Fruit fly (Drosophila melanogaster) whole organism, embryonic: Measurements from ENCODE around the gene alphaSnap.

Source experiments
- Bgb ChIP-seq: fragments of 200-800 bp; sonication (Bioruptor generic); IDR thresholded peaks from 2 replicates; pipeline ENCODE4 v1.3.6; 2022; ENCODE audit warnings: missing biosample characterization, missing genetic modification characterization; ENCODE audit not compliant: partially characterized antibody
- Blimp-1 ChIP-seq: fragments of 200-800 bp; sonication (Bioruptor generic); optimal IDR thresholded peaks from 3 replicates; lab custom pipeline; 2018; ENCODE audit warnings: missing biosample characterization, missing genetic modification characterization, mild to moderate bottlenecking, moderate library complexity, missing genetic modification reagents
- CG10543 ChIP-seq: fragments of 200-800 bp; sonication (Bioruptor generic); optimal IDR thresholded peaks from 3 replicates; lab custom pipeline; 2017; ENCODE audit warnings: missing biosample characterization, mild to moderate bottlenecking, missing genetic modification characterization, moderate library complexity
- CG12236 ChIP-seq: fragments of 200-800 bp; sonication (Bioruptor generic); optimal IDR thresholded peaks from 2 replicates; lab custom pipeline; 2016; ENCODE audit warnings: missing biosample characterization, missing genetic modification characterization
- CG12391 ChIP-seq: fragments of 200-800 bp; sonication (Bioruptor generic); optimal IDR thresholded peaks from 3 replicates; lab custom pipeline; 2018; ENCODE audit warnings: missing biosample characterization, mild to moderate bottlenecking, missing genetic modification characterization, moderate library complexity
- CG15073 ChIP-seq: fragments of 200-800 bp; sonication (Bioruptor generic); optimal IDR thresholded peaks from 2 replicates; lab custom pipeline; 2016; ENCODE audit warnings: missing biosample characterization, missing genetic modification characterization
- CG15269 ChIP-seq: fragments of 200-800 bp; sonication (Bioruptor generic); optimal IDR thresholded peaks from 2 replicates; lab custom pipeline; 2018; ENCODE audit warnings: missing biosample characterization, mild to moderate bottlenecking, missing genetic modification characterization, moderate library complexity
- CG15514 ChIP-seq: fragments of 200-800 bp; sonication (Bioruptor generic); optimal IDR thresholded peaks from 3 replicates; lab custom pipeline; 2017; ENCODE audit warnings: missing biosample characterization, missing genetic modification characterization, mild to moderate bottlenecking, moderate library complexity, missing genetic modification reagents
- CG15696 ChIP-seq: fragments of 200-800 bp; sonication (Bioruptor generic); optimal IDR thresholded peaks from 2 replicates; lab custom pipeline; 2019; ENCODE audit warnings: missing biosample characterization, mild to moderate bottlenecking, missing genetic modification characterization, moderate library complexity
- CG17385 ChIP-seq: fragments of 200-800 bp; sonication (Bioruptor generic); optimal IDR thresholded peaks from 3 replicates; lab custom pipeline; 2018; ENCODE audit warnings: missing biosample characterization, mild to moderate bottlenecking, missing genetic modification characterization
- CG17612 ChIP-seq: fragments of 200-800 bp; sonication (Bioruptor generic); IDR thresholded peaks from 2 replicates; pipeline ENCODE4 v1.3.6; 2022; ENCODE audit warnings: missing biosample characterization, missing genetic modification characterization
- CG1792 ChIP-seq: fragments of 200-800 bp; sonication (Bioruptor generic); optimal IDR thresholded peaks from 2 replicates; lab custom pipeline; 2016; ENCODE audit warnings: missing biosample characterization, missing genetic modification characterization
- CG18619 ChIP-seq: fragments of 200-800 bp; sonication (Bioruptor generic); optimal IDR thresholded peaks from 3 replicates; lab custom pipeline; 2017; ENCODE audit warnings: missing biosample characterization, mild to moderate bottlenecking, missing genetic modification characterization
- CG31365 ChIP-seq: fragments of 200-800 bp; sonication (Bioruptor generic); optimal IDR thresholded peaks from 2 replicates; lab custom pipeline; 2018; ENCODE audit warnings: missing biosample characterization, mild to moderate bottlenecking, missing genetic modification characterization
- CG5180 ChIP-seq: fragments of 200-800 bp; sonication (Bioruptor generic); optimal IDR thresholded peaks from 3 replicates; lab custom pipeline; 2017; ENCODE audit warnings: missing biosample characterization, missing genetic modification characterization, mild to moderate bottlenecking, moderate library complexity, missing genetic modification reagents
- CG5245 ChIP-seq: fragments of 200-800 bp; sonication (Bioruptor generic); optimal IDR thresholded peaks from 3 replicates; lab custom pipeline; 2016; ENCODE audit warnings: missing biosample characterization, missing genetic modification characterization
- CG6765 ChIP-seq: fragments of 200-800 bp; sonication (Bioruptor generic); optimal IDR thresholded peaks from 3 replicates; lab custom pipeline; 2017; ENCODE audit warnings: missing biosample characterization, mild to moderate bottlenecking, missing genetic modification characterization
- CG7928 ChIP-seq: fragments of 200-800 bp; sonication (Bioruptor generic); optimal IDR thresholded peaks from 2 replicates; lab custom pipeline; 2017; ENCODE audit warnings: missing biosample characterization, mild to moderate bottlenecking, missing genetic modification characterization
- CG9797 ChIP-seq: fragments of 200-800 bp; sonication (Bioruptor generic); optimal IDR thresholded peaks from 3 replicates; lab custom pipeline; 2018; ENCODE audit warnings: missing biosample characterization, mild to moderate bottlenecking, missing genetic modification characterization
- Camta ChIP-seq: fragments of 200-800 bp; sonication (Bioruptor generic); optimal IDR thresholded peaks from 2 replicates; lab custom pipeline; 2016; ENCODE audit warnings: missing biosample characterization, missing genetic modification characterization
- HHEX ChIP-seq: fragments of 200-800 bp; sonication (Bioruptor generic); optimal IDR thresholded peaks from 3 replicates; lab custom pipeline; 2017; ENCODE audit warnings: missing biosample characterization, mild to moderate bottlenecking, missing genetic modification characterization, missing genetic modification reagents
- HLH54F ChIP-seq: fragments of 200-800 bp; sonication (Bioruptor generic); optimal IDR thresholded peaks from 3 replicates; lab custom pipeline; 2016; ENCODE audit warnings: missing biosample characterization, missing genetic modification characterization
- Hand ChIP-seq: fragments of 200-800 bp; sonication (Bioruptor generic); optimal IDR thresholded peaks from 2 replicates; lab custom pipeline; 2017; ENCODE audit warnings: mild to moderate bottlenecking, missing biosample characterization, missing genetic modification reagents, missing genetic modification characterization
- Kr ChIP-seq: fragments of 200-800 bp; sonication (Bioruptor generic); optimal IDR thresholded peaks from 2 replicates; lab custom pipeline; 2017; ENCODE audit warnings: missing biosample characterization, mild to moderate bottlenecking, missing genetic modification characterization
- Med ChIP-seq: fragments of 200-800 bp; sonication (Bioruptor generic); peaks from one replicate; lab custom pipeline; 2016; ENCODE audit warnings: missing biosample characterization, missing genetic modification characterization, mild to moderate bottlenecking, inconsistent platforms, moderate library complexity
- PHDP ChIP-seq: fragments of 200-800 bp; sonication (Bioruptor generic); optimal IDR thresholded peaks from 3 replicates; lab custom pipeline; 2018; ENCODE audit warnings: missing biosample characterization, mild to moderate bottlenecking, missing genetic modification characterization, moderate library complexity
- Poxn ChIP-seq: fragments of 200-800 bp; sonication (Bioruptor generic); IDR thresholded peaks from 2 replicates; pipeline ENCODE4 v1.3.6; 2022; ENCODE audit warnings: missing biosample characterization, missing genetic modification characterization
- Ravus ChIP-seq: fragments of 200-800 bp; sonication (Bioruptor generic); IDR thresholded peaks from 2 replicates; pipeline ENCODE4 v1.3.6; 2022; ENCODE audit warnings: missing biosample characterization, missing genetic modification characterization
- Ssrp ChIP-seq: fragments of 200-800 bp; sonication (Bioruptor generic); optimal IDR thresholded peaks from 2 replicates; lab custom pipeline; 2018; ENCODE audit warnings: missing biosample characterization, mild to moderate bottlenecking, missing genetic modification characterization, moderate library complexity
- Stat92E ChIP-seq, 3 experiments: fragments of >200 bp in 2 of 3; fragments of 200-800 bp in 1 of 3; sonication (Bioruptor generic) in 1 of 3; optimal IDR thresholded peaks; 2 replicates each; lab custom pipeline; 2017 to 2019; ENCODE audit warnings: missing biosample characterization in 3 of 3, missing genetic modification characterization in 3 of 3, mild to moderate bottlenecking in 1 of 3, moderate library complexity in 1 of 3
- Xrp1 ChIP-seq: fragments of 200-800 bp; sonication (Bioruptor generic); IDR thresholded peaks from 2 replicates; pipeline ENCODE4 v1.3.6; 2022; ENCODE audit warnings: missing biosample characterization, missing genetic modification characterization
- abd-A ChIP-seq: fragments of 200-800 bp; sonication (Bioruptor generic); optimal IDR thresholded peaks from 3 replicates; lab custom pipeline; 2019; ENCODE audit warnings: missing biosample characterization, mild to moderate bottlenecking, missing genetic modification characterization, moderate library complexity
- amos ChIP-seq: fragments of 200-800 bp; sonication (Bioruptor generic); IDR thresholded peaks from 2 replicates; pipeline ENCODE4 v1.3.6; 2022; ENCODE audit warnings: missing biosample characterization, missing genetic modification characterization; ENCODE audit not compliant: partially characterized antibody
- ase ChIP-seq: fragments of 200-800 bp; sonication (Bioruptor generic); IDR thresholded peaks from 3 replicates; pipeline ENCODE4 v1.3.6; 2022; ENCODE audit warnings: missing biosample characterization, missing genetic modification characterization
- cas ChIP-seq: fragments of 200-800 bp; sonication (Bioruptor generic); IDR thresholded peaks from 2 replicates; pipeline ENCODE4 v1.3.6; 2022; ENCODE audit warnings: missing biosample characterization, missing genetic modification characterization
- cg ChIP-seq: fragments of 200-800 bp; sonication (Bioruptor generic); optimal IDR thresholded peaks from 3 replicates; lab custom pipeline; 2019; ENCODE audit warnings: missing biosample characterization, mild to moderate bottlenecking, missing genetic modification characterization, moderate library complexity
- lilli ChIP-seq: fragments of 200-800 bp; sonication (Bioruptor generic); optimal IDR thresholded peaks from 3 replicates; lab custom pipeline; 2016; ENCODE audit warnings: missing biosample characterization, missing genetic modification characterization
- luna ChIP-seq: fragments of 200-800 bp; sonication (Bioruptor generic); optimal IDR thresholded peaks from 2 replicates; lab custom pipeline; 2016; ENCODE audit warnings: missing biosample characterization, missing genetic modification characterization
- mld ChIP-seq: fragments of 200-800 bp; sonication (Bioruptor generic); IDR thresholded peaks from 3 replicates; pipeline ENCODE4 v1.3.6; 2022; ENCODE audit warnings: missing biosample characterization, missing genetic modification characterization; ENCODE audit not compliant: partially characterized antibody
- nerfin-2 ChIP-seq: fragments of 200-800 bp; sonication (Bioruptor generic); IDR thresholded peaks from 2 replicates; pipeline ENCODE4 v1.3.6; 2022; ENCODE audit warnings: missing biosample characterization, missing genetic modification characterization; ENCODE audit not compliant: partially characterized antibody
- pnt ChIP-seq: fragments of 200-800 bp; sonication (Bioruptor generic); optimal IDR thresholded peaks from 3 replicates; lab custom pipeline; 2016; ENCODE audit warnings: missing biosample characterization, missing genetic modification characterization
- pros ChIP-seq: fragments of 200-800 bp; sonication (Bioruptor generic); optimal IDR thresholded peaks from 3 replicates; lab custom pipeline; 2019; ENCODE audit warnings: missing biosample characterization, mild to moderate bottlenecking, missing genetic modification characterization, moderate library complexity
- sc ChIP-seq, 3 experiments: fragments of >200 bp in 2 of 3; fragments of 200-800 bp in 1 of 3; sonication (Bioruptor generic) in 1 of 3; optimal IDR thresholded peaks; 2 replicates in 2 of 3; 3 replicates in 1 of 3; lab custom pipeline; 2017; ENCODE audit warnings: mild to moderate bottlenecking in 1 of 3, missing biosample characterization in 1 of 3, missing genetic modification characterization in 1 of 3, missing genetic modification reagents in 1 of 3
- sens ChIP-seq: fragments of 200-800 bp; sonication (Bioruptor generic); peaks from one replicate; lab custom pipeline; 2016; ENCODE audit warnings: missing biosample characterization, missing genetic modification characterization
- sima ChIP-seq: fragments of 200-800 bp; sonication (Bioruptor generic); optimal IDR thresholded peaks from 2 replicates; lab custom pipeline; 2016; ENCODE audit warnings: missing biosample characterization, missing genetic modification characterization
- tin ChIP-seq: fragments of 200-800 bp; sonication (Bioruptor generic); optimal IDR thresholded peaks from 3 replicates; lab custom pipeline; 2016; ENCODE audit warnings: missing biosample characterization, missing genetic modification characterization
- toy ChIP-seq: fragments of 200-800 bp; sonication (Bioruptor generic); IDR thresholded peaks from 2 replicates; pipeline ENCODE4 v1.3.6; 2022; ENCODE audit warnings: missing biosample characterization, missing genetic modification characterization
- zf30C ChIP-seq: fragments of 200-800 bp; sonication (Bioruptor generic); optimal IDR thresholded peaks from 3 replicates; lab custom pipeline; 2018; ENCODE audit warnings: missing biosample characterization, mild to moderate bottlenecking, missing genetic modification characterization

The alphaSnap gene

dm6 chr3L:20302081-20302630 is 11.3 kb upstream of the alphaSnap start, which contains the start of gene Pex23 (continued):
- TF ChIP-seq mld (GFP tag; lab: Robert Waterston, UW) (peak; percentile 94), amos (GFP tag; lab: Robert Waterston, UW) (peak; percentile 96), CG12391 (tag; lab: Kevin White, UChicago) (peak; percentile 90), Bgb (GFP tag; lab: Robert Waterston, UW) (peak; percentile 95), nerfin-2 (GFP tag; lab: Robert Waterston, UW) (peak; percentile 86), pnt (GFP tag; lab: Kevin White, UChicago) (peak; percentile 65), CG18619 (GFP tag; lab: Kevin White, UChicago) (peak; percentile 60), CG5245 (peak; percentile 62), Hand (GFP tag; lab: Kevin White, UChicago) (peak; percentile 1), pros (GFP tag; lab: Kevin White, UChicago) (no peak), CG15514 (GFP tag; lab: Kevin White, UChicago) (peak; percentile 97), CG7928 (peak; percentile 88), Stat92E (GFP tag; optimal IDR thresholded peaks at IDR 0.05; lab: Kevin White, UChicago) (peak in 1 of 3 experiments; percentile 81), CG17612 (GFP tag; lab: Robert Waterston, UW) (0 out of 2 replicates have a peak, but pooled peaks have one; percentile 22), tin (GFP tag; lab: Kevin White, UChicago) (peak; percentile 82), PHDP (peak; percentile 71), sc (optimal IDR thresholded peaks at IDR 0.05; lab: Kevin White, UChicago) (no peak), sc (GFP tag; optimal IDR thresholded peaks at IDR 0.05; lab: Kevin White, UChicago) (no peak), cas (GFP tag; lab: Robert Waterston, UW) (peak; percentile 73), cg (GFP tag; lab: Kevin White, UChicago) (no peak), Camta (GFP tag; lab: Kevin White, UChicago) (peak; percentile 72), sima (GFP tag; lab: Kevin White, UChicago) (no peak), HLH54F (GFP tag; lab: Kevin White, UChicago) (peak; percentile 70), CG5180 (GFP tag; lab: Kevin White, UChicago) (no peak), CG17385 (GFP tag; lab: Kevin White, UChicago) (peak; percentile 69), Xrp1 (GFP tag; lab: Robert Waterston, UW) (peak; percentile 82), CG10543 (peak; percentile 73), sens (GFP tag; lab: Kevin White, UChicago) (peak; percentile 96), CG31365 (tag; lab: Kevin White, UChicago) (no peak), Blimp-1 (GFP tag; lab: Kevin White, UChicago) (no peak), Poxn (GFP tag; lab: Robert Waterston, UW) (no peak), CG9797 (GFP tag; lab: Kevin White, UChicago) (peak; percentile 53), CG15073 (GFP tag; lab: Kevin White, UChicago) (no peak), ase (GFP tag; lab: Robert Waterston, UW) (peak; percentile 83), toy (no peak), CG12236 (GFP tag; lab: Kevin White, UChicago) (no peak), Kr (GFP tag; lab: Kevin White, UChicago) (no peak), Ssrp (tag; lab: Kevin White, UChicago) (peak; percentile 79), CG15696 (tag; lab: Kevin White, UChicago) (peak; percentile 75), abd-A (tag; lab: Kevin White, UChicago) (no peak), HHEX (GFP tag; lab: Kevin White, UChicago) (peak; percentile 65), CG1792 (GFP tag; lab: Kevin White, UChicago) (peak; percentile 51), lilli (GFP tag; lab: Kevin White, UChicago) (peak; percentile 89), zf30C (GFP tag; lab: Kevin White, UChicago) (no peak), Med (GFP tag; lab: Kevin White, UChicago) (peak; percentile 93), Ravus (GFP tag; lab: Robert Waterston, UW) (peak; percentile 51), luna (GFP tag; lab: Kevin White, UChicago) (peak; percentile 63), CG6765 (GFP tag; lab: Kevin White, UChicago) (peak; percentile 39), CG15269 (tag; lab: Kevin White, UChicago) (no peak)
